Worm (Caenorhabditis elegans) whole organism, early embryonic: ENCODE results near the gene sqv-7.

Source experiments
- B0310.2 ChIP-seq: sonication (generic microtip); optimal IDR thresholded peaks from 2 replicates; lab custom pipeline; 2016; ENCODE audit warnings: mild to moderate bottlenecking, missing genetic modification characterization, missing compliant biosample characterization
- F13C5.2 ChIP-seq: sonication (generic microtip); optimal IDR thresholded peaks from 2 replicates; lab custom pipeline; 2017; ENCODE audit warnings: mild to moderate bottlenecking, missing genetic modification characterization, inconsistent platforms, missing compliant biosample characterization
- aly-1 ChIP-seq: sonication (generic microtip); optimal IDR thresholded peaks from 2 replicates; lab custom pipeline; 2016; ENCODE audit warnings: missing genetic modification characterization, missing compliant biosample characterization
- ama-1 ChIP-seq: fragments of 150-350 bp; optimal IDR thresholded peaks from 2 replicates; lab custom pipeline; 2014
- ceh-13 ChIP-seq: fragments of 200-800 bp; sonication (Bioruptor generic); optimal IDR thresholded peaks from 2 replicates; lab custom pipeline; 2018; ENCODE audit warnings: mild to moderate bottlenecking, missing genetic modification characterization, missing compliant biosample characterization
- ceh-36 ChIP-seq: sonication (generic microtip); optimal IDR thresholded peaks from 2 replicates; lab custom pipeline; 2016; ENCODE audit warnings: missing genetic modification characterization, inconsistent platforms, missing compliant biosample characterization
- ets-7 ChIP-seq: sonication (generic microtip); optimal IDR thresholded peaks from 2 replicates; lab custom pipeline; 2016; ENCODE audit warnings: missing genotype, missing genetic modification characterization, missing compliant biosample characterization
- flt-1 ChIP-seq: fragments of 200-800 bp; sonication (Bioruptor generic); IDR thresholded peaks from 2 replicates; pipeline ENCODE4 v1.3.6; 2022; ENCODE audit warnings: missing genetic modification characterization, missing compliant biosample characterization
- hmbx-1 ChIP-seq: sonication (generic microtip); optimal IDR thresholded peaks from 2 replicates; lab custom pipeline; 2016; ENCODE audit warnings: mild to moderate bottlenecking, missing genetic modification characterization, missing compliant biosample characterization
- hmg-4 ChIP-seq: fragments of 200-800 bp; sonication (Bioruptor generic); optimal IDR thresholded peaks from 2 replicates; lab custom pipeline; 2018; ENCODE audit warnings: mild to moderate bottlenecking, missing genetic modification characterization, missing compliant biosample characterization
- hnd-1 ChIP-seq: sonication (generic microtip); optimal IDR thresholded peaks from 2 replicates; lab custom pipeline; 2016; ENCODE audit warnings: missing genetic modification characterization, missing compliant biosample characterization
- pes-1 ChIP-seq: fragments of 200-800 bp; sonication (Bioruptor generic); IDR thresholded peaks from 2 replicates; pipeline ENCODE4 v1.3.6; 2022; ENCODE audit warnings: missing genetic modification reagents, missing genetic modification characterization, missing compliant biosample characterization
- scrt-1 ChIP-seq: fragments of 200-800 bp; sonication (Bioruptor generic); IDR thresholded peaks from 2 replicates; pipeline ENCODE4 v1.3.6; 2022; ENCODE audit warnings: missing genetic modification characterization, missing compliant biosample characterization
- sea-1 ChIP-seq: fragments of 200-800 bp; sonication (Bioruptor generic); conservative IDR thresholded peaks from 2 replicates; pipeline ENCODE4 v1.3.6; 2022; ENCODE audit warnings: missing genetic modification characterization, missing compliant biosample characterization
- tbx-11 ChIP-seq: fragments of 200-800 bp; sonication (Bioruptor generic); IDR thresholded peaks from 2 replicates; pipeline ENCODE4 v1.3.6; 2022; ENCODE audit warnings: missing genetic modification characterization, missing compliant biosample characterization
- tbx-37 ChIP-seq: fragments of 200-800 bp; sonication (Bioruptor generic); conservative IDR thresholded peaks from 2 replicates; pipeline ENCODE4 v1.3.6; 2022; ENCODE audit warnings: missing genetic modification reagents, missing genetic modification characterization, missing compliant biosample characterization
- tra-4 ChIP-seq: sonication (generic microtip); optimal IDR thresholded peaks from 2 replicates; lab custom pipeline; 2017; ENCODE audit warnings: missing genetic modification characterization, missing compliant biosample characterization

Gene sqv-7

ce11 chrII:7037659-7038342, 25.3 kb upstream of the sqv-7 start, which contains the start of gene cin-4:
Gene cin-4 (plus strand): TSS chrII:7038292.
- no peak for TF ChIP-seq hmbx-1
- TF ChIP-seq hmg-4, result no peak
- TF ChIP-seq F13C5.2 (tag; lab: Kevin White, UChicago), result no peak
- no peak for TF ChIP-seq sea-1 (GFP tag; lab: Robert Waterston, UW)
- no peak for TF ChIP-seq ets-7
- TF ChIP-seq tbx-11, result no peak
- TF ChIP-seq ceh-36 (tag; lab: Kevin White, UChicago), result no peak
- TF ChIP-seq tra-4 (tag; lab: Kevin White, UChicago), result no peak
- no peak for TF ChIP-seq ama-1 (lab: Kevin White, UChicago)
- TF ChIP-seq scrt-1 (GFP tag; lab: Robert Waterston, UW), result no peak
- TF ChIP-seq aly-1, result no peak
- no peak for TF ChIP-seq flt-1 (GFP tag; lab: Robert Waterston, UW)
- no peak for TF ChIP-seq B0310.2 (tag; lab: Kevin White, UChicago)
- no peak for TF ChIP-seq ceh-13 (GFP tag; lab: Kevin White, UChicago)

ce11 chrII:7031137-7031697, 18.7 kb upstream of the sqv-7 start:
- TF ChIP-seq ceh-13 (GFP tag; lab: Kevin White, UChicago), result no peak
- TF ChIP-seq pes-1, result no peak
- TF ChIP-seq B0310.2 (tag; lab: Kevin White, UChicago), result no peak
- TF ChIP-seq flt-1 (GFP tag; lab: Robert Waterston, UW), result no peak
- TF ChIP-seq ceh-36 (tag; lab: Kevin White, UChicago), result no peak
- no peak for TF ChIP-seq tra-4 (tag; lab: Kevin White, UChicago)
- no peak for TF ChIP-seq F13C5.2 (tag; lab: Kevin White, UChicago)
- no peak for TF ChIP-seq hmg-4
- no peak for TF ChIP-seq scrt-1 (GFP tag; lab: Robert Waterston, UW)
- TF ChIP-seq ama-1 (lab: Kevin White, UChicago), result no peak
- no peak for TF ChIP-seq hnd-1 (tag; lab: Kevin White, UChicago)
- TF ChIP-seq hmbx-1, result no peak
- no peak for TF ChIP-seq tbx-11
- TF ChIP-seq sea-1 (GFP tag; lab: Robert Waterston, UW), result no peak
- no peak for TF ChIP-seq tbx-37 (GFP tag; lab: Robert Waterston, UW)
- no peak for TF ChIP-seq ets-7
- TF ChIP-seq aly-1, result no peak

- TF ChIP-seq pes-1 (no peak), hmg-4 (no peak), aly-1 (no peak), hmbx-1 (no peak), hnd-1 (tag; lab: Kevin White, UChicago) (no peak), tbx-37 (GFP tag; lab: Robert Waterston, UW) (no peak), ets-7 (no peak), F13C5.2 (tag; lab: Kevin White, UChicago) (no peak), flt-1 (GFP tag; lab: Robert Waterston, UW) (no peak), scrt-1 (GFP tag; lab: Robert Waterston, UW) (no peak), B0310.2 (tag; lab: Kevin White, UChicago) (no peak), ama-1 (lab: Kevin White, UChicago) (no peak), sea-1 (GFP tag; lab: Robert Waterston, UW) (no peak), tbx-11 (no peak), ceh-13 (GFP tag; lab: Kevin White, UChicago) (no peak), tra-4 (tag; lab: Kevin White, UChicago) (no peak), ceh-36 (tag; lab: Kevin White, UChicago) (no peak)
Observed at ce11 chrII:7029524-7029923, 17.0 kb upstream of the sqv-7 start.

- TF ChIP-seq tbx-11, result no peak
- TF ChIP-seq tbx-37 (GFP tag; lab: Robert Waterston, UW), result no peak
- TF ChIP-seq ets-7, result no peak
- TF ChIP-seq sea-1 (GFP tag; lab: Robert Waterston, UW), result no peak
- TF ChIP-seq hnd-1 (tag; lab: Kevin White, UChicago), result no peak
- no peak for TF ChIP-seq pes-1
- TF ChIP-seq ceh-13 (GFP tag; lab: Kevin White, UChicago), result no peak
- no peak for TF ChIP-seq ama-1 (lab: Kevin White, UChicago)
- TF ChIP-seq flt-1 (GFP tag; lab: Robert Waterston, UW), result no peak
- no peak for TF ChIP-seq tra-4 (tag; lab: Kevin White, UChicago)
- TF ChIP-seq hmbx-1, result no peak
- no peak for TF ChIP-seq aly-1
- no peak for TF ChIP-seq hmg-4
- TF ChIP-seq F13C5.2 (tag; lab: Kevin White, UChicago), result no peak
- TF ChIP-seq ceh-36 (tag; lab: Kevin White, UChicago), result no peak
- no peak for TF ChIP-seq scrt-1 (GFP tag; lab: Robert Waterston, UW)
- TF ChIP-seq B0310.2 (tag; lab: Kevin White, UChicago), result no peak
Observed at ce11 chrII:7024897-7025852, 12.7 kb upstream of the sqv-7 start, which contains the start of gene znf-598. Gene znf-598 (plus strand): TSS chrII:7025802.

ce11 chrII:7022370-7023001, 10.0 kb upstream of the sqv-7 start, which contains the start of the genes lst-6 and lst-5:
Gene lst-6 (minus strand): TSS chrII:7022509.
Gene lst-5 (plus strand): TSS chrII:7022913.
- peak; percentile 20 for TF ChIP-seq hmg-4
- TF ChIP-seq F13C5.2 (tag; lab: Kevin White, UChicago), result peak; percentile 22
- TF ChIP-seq ceh-13 (GFP tag; lab: Kevin White, UChicago), result no peak
- TF ChIP-seq tra-4 (tag; lab: Kevin White, UChicago), result no peak

ce11 chrII:7002956-7003357, 9.5 kb downstream of the sqv-7 start:
- TF ChIP-seq tbx-37 (GFP tag; lab: Robert Waterston, UW) (0 out of 2 replicates have a peak, but pooled peaks have one; percentile 17), aly-1 (no peak), tbx-11 (0 out of 2 replicates have a peak, but pooled peaks have one; percentile 39)
